Fruit fly (Drosophila melanogaster): ENCODE measurements around the gene Tfb4.

The Tfb4 gene

dm6 chr2L:1123078-1123818, 27.2 kb downstream of the Tfb4 start:
- TF ChIP-seq Clk (GFP tag; optimal IDR thresholded peaks at IDR 0.05) (no peak), pad (GFP tag; optimal IDR thresholded peaks at IDR 0.05) (peak; percentile 36), CG14711 (tag; optimal IDR thresholded peaks at IDR 0.05) (peak; percentile 30), bab1 (GFP tag; optimal IDR thresholded peaks at IDR 0.05) (no peak), tj (GFP tag; optimal IDR thresholded peaks at IDR 0.05) (no peak), toe (GFP tag; optimal IDR thresholded peaks at IDR 0.05) (peak; percentile 6), cic (GFP tag; optimal IDR thresholded peaks at IDR 0.05) (peak; percentile 70), ovo (GFP tag; optimal IDR thresholded peaks at IDR 0.05) (peak; percentile 67), CG33017 (tag; optimal IDR thresholded peaks at IDR 0.05) (peak; percentile 30), CG11617 (GFP tag; optimal IDR thresholded peaks at IDR 0.05) (no peak), CG5204 (GFP tag; optimal IDR thresholded peaks at IDR 0.05) (no peak), CG7045 (GFP tag; optimal IDR thresholded peaks at IDR 0.05) (peak; percentile 64), CG7101 (tag; optimal IDR thresholded peaks at IDR 0.05) (peak; percentile 76), cnc (optimal IDR thresholded peaks at IDR 0.05) (no peak), kay (GFP tag; ENCODE audit: borderline replicate concordance) (no peak)

- peak; percentile 45 for TF ChIP-seq ovo (GFP tag; optimal IDR thresholded peaks at IDR 0.05)
- no peak for TF ChIP-seq pad (GFP tag; optimal IDR thresholded peaks at IDR 0.05)
Observed at dm6 chr2L:1122711-1122960, 27.8 kb downstream of the Tfb4 start.

- TF ChIP-seq CG5204 (GFP tag; optimal IDR thresholded peaks at IDR 0.05): peak; percentile 7
- peak; percentile 2 for TF ChIP-seq CG7101 (tag; optimal IDR thresholded peaks at IDR 0.05)
- peak; percentile 2 for TF ChIP-seq Clk (GFP tag; optimal IDR thresholded peaks at IDR 0.05)
- no peak for TF ChIP-seq kay (GFP tag; ENCODE audit: borderline replicate concordance)
- peak; percentile 58 for TF ChIP-seq Crg-1 (GFP tag; optimal IDR thresholded peaks at IDR 0.05)
Observed at dm6 chr2L:1121942-1122710, 28.4 kb downstream of the Tfb4 start.

- TF ChIP-seq Hr96 (GFP tag; optimal IDR thresholded peaks at IDR 0.05): no peak
- TF ChIP-seq tj (GFP tag; optimal IDR thresholded peaks at IDR 0.05): peak; percentile 100
- TF ChIP-seq CG7101 (tag; optimal IDR thresholded peaks at IDR 0.05): no peak
- peak; percentile 20 for TF ChIP-seq Mnt (GFP tag; optimal IDR thresholded peaks at IDR 0.05)
- no peak for TF ChIP-seq ovo (GFP tag; optimal IDR thresholded peaks at IDR 0.05)
- TF ChIP-seq CG5204 (GFP tag; optimal IDR thresholded peaks at IDR 0.05): no peak
- no peak for TF ChIP-seq CG11617 (GFP tag; optimal IDR thresholded peaks at IDR 0.05)
- TF ChIP-seq bab1 (GFP tag; optimal IDR thresholded peaks at IDR 0.05): no peak
- TF ChIP-seq Crg-1 (GFP tag; optimal IDR thresholded peaks at IDR 0.05): no peak
- TF ChIP-seq kay (GFP tag; ENCODE audit: borderline replicate concordance): no peak
- TF ChIP-seq Clk (GFP tag; optimal IDR thresholded peaks at IDR 0.05): no peak
- TF ChIP-seq cic (GFP tag; optimal IDR thresholded peaks at IDR 0.05): peak; percentile 51
- TF ChIP-seq CG7045 (GFP tag; optimal IDR thresholded peaks at IDR 0.05): no peak
- TF ChIP-seq pad (GFP tag; optimal IDR thresholded peaks at IDR 0.05): no peak
- TF ChIP-seq CG12768 (GFP tag; optimal IDR thresholded peaks at IDR 0.05): no peak
- TF ChIP-seq cnc (optimal IDR thresholded peaks at IDR 0.05): no peak
- TF ChIP-seq toe (GFP tag; optimal IDR thresholded peaks at IDR 0.05): no peak
Observed at dm6 chr2L:1120206-1120902, 30.1 kb downstream of the Tfb4 start.

dm6 chr2L:1118880-1119809, 31.3 kb downstream of the Tfb4 start:
- TF ChIP-seq kay (GFP tag; ENCODE audit: borderline replicate concordance) (peak; percentile 97), toe (GFP tag; optimal IDR thresholded peaks at IDR 0.05) (peak; percentile 64), CG11617 (GFP tag; optimal IDR thresholded peaks at IDR 0.05) (peak; percentile 79), ovo (GFP tag; optimal IDR thresholded peaks at IDR 0.05) (peak; percentile 93), CG33017 (tag; optimal IDR thresholded peaks at IDR 0.05) (peak; percentile 70), Crg-1 (GFP tag; optimal IDR thresholded peaks at IDR 0.05) (peak; percentile 49), bab1 (GFP tag; optimal IDR thresholded peaks at IDR 0.05) (peak; percentile 49), Hr96 (GFP tag; optimal IDR thresholded peaks at IDR 0.05) (peak; percentile 57), pad (GFP tag; optimal IDR thresholded peaks at IDR 0.05) (peak; percentile 52), cic (GFP tag; optimal IDR thresholded peaks at IDR 0.05) (peak; percentile 78), cnc (optimal IDR thresholded peaks at IDR 0.05) (no peak), CG5204 (GFP tag; optimal IDR thresholded peaks at IDR 0.05) (peak; percentile 77), Mnt (GFP tag; optimal IDR thresholded peaks at IDR 0.05) (peak; percentile 66), CG1620 (GFP tag; optimal IDR thresholded peaks at IDR 0.05) (peak; percentile 64), CG12768 (GFP tag; optimal IDR thresholded peaks at IDR 0.05) (peak; percentile 94), CG14711 (tag; optimal IDR thresholded peaks at IDR 0.05) (peak; percentile 59), CG7045 (GFP tag; optimal IDR thresholded peaks at IDR 0.05) (peak; percentile 45), CG7101 (tag; optimal IDR thresholded peaks at IDR 0.05) (peak; percentile 71), Clk (GFP tag; optimal IDR thresholded peaks at IDR 0.05) (no peak), tj (GFP tag; optimal IDR thresholded peaks at IDR 0.05) (peak; percentile 63)
